Fruit fly (Drosophila melanogaster) whole organism, embryonic: Measurements from ENCODE around the gene Invadolysin.
A peak's percentile ranks its signal among the peaks of the same experiment; 100 is the strongest.

Source experiments
- Asciz ChIP-seq: fragments of 200-800 bp; sonication (Bioruptor generic); optimal IDR thresholded peaks from 2 replicates; lab custom pipeline; 2017; ENCODE audit warnings: missing biosample characterization, mild to moderate bottlenecking, missing genetic modification characterization, missing genetic modification reagents
- CG10147 ChIP-seq: fragments of 200-800 bp; sonication (Bioruptor generic); optimal IDR thresholded peaks from 2 replicates; lab custom pipeline; 2019; ENCODE audit warnings: missing biosample characterization, mild to moderate bottlenecking, missing genetic modification characterization, moderate library complexity
- CG10654 ChIP-seq: fragments of 200-800 bp; sonication (Bioruptor generic); optimal IDR thresholded peaks from 2 replicates; lab custom pipeline; 2016; ENCODE audit warnings: missing biosample characterization, missing genetic modification characterization
- CG12219 ChIP-seq: fragments of 200-800 bp; sonication (Bioruptor generic); optimal IDR thresholded peaks from 3 replicates; lab custom pipeline; 2018; ENCODE audit warnings: missing biosample characterization, mild to moderate bottlenecking, missing genetic modification characterization
- CG12391 ChIP-seq: fragments of 200-800 bp; sonication (Bioruptor generic); optimal IDR thresholded peaks from 3 replicates; lab custom pipeline; 2018; ENCODE audit warnings: missing biosample characterization, mild to moderate bottlenecking, missing genetic modification characterization, moderate library complexity
- CG17359 ChIP-seq: fragments of 200-800 bp; sonication (Bioruptor generic); optimal IDR thresholded peaks from 3 replicates; lab custom pipeline; 2018; ENCODE audit warnings: missing biosample characterization, mild to moderate bottlenecking, missing genetic modification characterization, moderate library complexity
- CG18011 ChIP-seq: fragments of 200-800 bp; sonication (Bioruptor generic); optimal IDR thresholded peaks from 2 replicates; lab custom pipeline; 2017; ENCODE audit warnings: missing biosample characterization, missing genetic modification characterization, mild to moderate bottlenecking, moderate library complexity, missing genotype
- CG18599 ChIP-seq: fragments of 200-800 bp; sonication (Bioruptor generic); optimal IDR thresholded peaks from 3 replicates; lab custom pipeline; 2017; ENCODE audit warnings: missing biosample characterization, missing genetic modification characterization, mild to moderate bottlenecking, moderate library complexity, missing genetic modification reagents
- CG2116 ChIP-seq: fragments of 200-800 bp; sonication (Bioruptor generic); optimal IDR thresholded peaks from 3 replicates; lab custom pipeline; 2018; ENCODE audit warnings: missing biosample characterization, mild to moderate bottlenecking, missing genetic modification characterization
- CG5953 ChIP-seq: fragments of 200-800 bp; sonication (Bioruptor generic); IDR thresholded peaks from 2 replicates; pipeline ENCODE4 v1.3.6; 2022; ENCODE audit warnings: missing biosample characterization, missing genetic modification characterization
- CG6272 ChIP-seq: fragments of 200-800 bp; sonication (Bioruptor generic); IDR thresholded peaks from 2 replicates; pipeline ENCODE4 v1.3.6; 2022; ENCODE audit warnings: missing biosample characterization, missing genetic modification characterization
- CG7271 ChIP-seq: fragments of 200-800 bp; sonication (Bioruptor generic); optimal IDR thresholded peaks from 2 replicates; lab custom pipeline; 2018; ENCODE audit warnings: missing biosample characterization, mild to moderate bottlenecking, missing genetic modification characterization, moderate library complexity
- CG8924 ChIP-seq: fragments of 200-800 bp; optimal IDR thresholded peaks from 3 replicates; lab custom pipeline; 2019; ENCODE audit warnings: missing biosample characterization, mild to moderate bottlenecking, missing genetic modification characterization, moderate library complexity
- Camta ChIP-seq: fragments of 200-800 bp; sonication (Bioruptor generic); optimal IDR thresholded peaks from 2 replicates; lab custom pipeline; 2016; ENCODE audit warnings: missing biosample characterization, missing genetic modification characterization
- Dek ChIP-seq: fragments of 200-800 bp; sonication (Bioruptor generic); optimal IDR thresholded peaks from 3 replicates; lab custom pipeline; 2019; ENCODE audit warnings: missing biosample characterization, mild to moderate bottlenecking, missing genetic modification characterization, moderate library complexity
- H15 ChIP-seq: fragments of 200-800 bp; sonication (Bioruptor generic); IDR thresholded peaks from 3 replicates; pipeline ENCODE4 v1.3.6; 2022; ENCODE audit warnings: missing biosample characterization, missing genetic modification characterization
- H2.0 ChIP-seq: fragments of 200-800 bp; sonication (Bioruptor generic); IDR thresholded peaks from 2 replicates; pipeline ENCODE4 v1.3.6; 2022; ENCODE audit warnings: missing biosample characterization, missing genetic modification characterization
- Hmx ChIP-seq: fragments of 200-800 bp; sonication (Bioruptor generic); optimal IDR thresholded peaks from 2 replicates; lab custom pipeline; 2016; ENCODE audit warnings: missing biosample characterization, missing genetic modification characterization
- Mes4 ChIP-seq: fragments of 200-800 bp; sonication (Bioruptor generic); optimal IDR thresholded peaks from 2 replicates; lab custom pipeline; 2016; ENCODE audit warnings: missing biosample characterization, missing genetic modification characterization
- Myb ChIP-seq: fragments of 200-800 bp; sonication (Bioruptor generic); optimal IDR thresholded peaks from 2 replicates; lab custom pipeline; 2016; ENCODE audit warnings: missing biosample characterization, missing genetic modification characterization
- PHDP ChIP-seq: fragments of 200-800 bp; sonication (Bioruptor generic); optimal IDR thresholded peaks from 3 replicates; lab custom pipeline; 2018; ENCODE audit warnings: missing biosample characterization, mild to moderate bottlenecking, missing genetic modification characterization, moderate library complexity
- Trl ChIP-seq, 3 experiments: fragments of >200 bp in 2 of 3; fragments of 200-800 bp in 1 of 3; sonication (Bioruptor generic) in 1 of 3; optimal IDR thresholded peaks; 2 replicates in 1 of 3; 3 replicates in 2 of 3; lab custom pipeline; 2016 to 2017; ENCODE audit warnings: missing biosample characterization in 1 of 3, missing genetic modification characterization in 1 of 3
- ac ChIP-seq: fragments of 200-800 bp; sonication (Bioruptor generic); optimal IDR thresholded peaks from 3 replicates; lab custom pipeline; 2017; ENCODE audit warnings: missing biosample characterization, mild to moderate bottlenecking, missing genetic modification characterization
- cas ChIP-seq: fragments of 200-800 bp; sonication (Bioruptor generic); IDR thresholded peaks from 2 replicates; pipeline ENCODE4 v1.3.6; 2022; ENCODE audit warnings: missing biosample characterization, missing genetic modification characterization
- cato ChIP-seq: fragments of 200-800 bp; sonication (Bioruptor generic); optimal IDR thresholded peaks from 2 replicates; lab custom pipeline; 2016; ENCODE audit warnings: missing biosample characterization, missing genetic modification characterization, borderline replicate concordance
- caup ChIP-seq: fragments of 200-800 bp; sonication (Bioruptor generic); optimal IDR thresholded peaks from 3 replicates; lab custom pipeline; 2017; ENCODE audit warnings: missing biosample characterization, mild to moderate bottlenecking, missing genetic modification characterization, moderate library complexity; ENCODE audit not compliant: severe bottlenecking
- corto ChIP-seq: fragments of 200-800 bp; sonication (Bioruptor generic); optimal IDR thresholded peaks from 2 replicates; lab custom pipeline; 2016; ENCODE audit warnings: missing biosample characterization, mild to moderate bottlenecking, missing genetic modification characterization, moderate library complexity
- da ChIP-seq: fragments of 200-800 bp; sonication (Bioruptor generic); optimal IDR thresholded peaks from 2 replicates; lab custom pipeline; 2016; ENCODE audit warnings: missing biosample characterization, missing genetic modification characterization
- dmrt99B ChIP-seq: fragments of 200-800 bp; sonication (Bioruptor generic); optimal IDR thresholded peaks from 2 replicates; lab custom pipeline; 2018; ENCODE audit warnings: missing biosample characterization, mild to moderate bottlenecking, missing genetic modification characterization, moderate library complexity
- dpn ChIP-seq, 2 experiments: fragments of 200-800 bp; sonication (Bioruptor generic); optimal IDR thresholded peaks; 3 replicates each; lab custom pipeline; 2016; ENCODE audit warnings: missing biosample characterization in 2 of 2, missing genetic modification characterization in 2 of 2
- gce ChIP-seq: fragments of 200-800 bp; sonication (Bioruptor generic); IDR thresholded peaks from 3 replicates; pipeline ENCODE4 v1.3.6; 2022; ENCODE audit warnings: missing biosample characterization, missing genetic modification characterization
- hkb ChIP-seq, 2 experiments: fragments of 200-800 bp in 1 of 2; fragments of >200 bp in 1 of 2; sonication (Bioruptor generic) in 1 of 2; IDR thresholded peaks in 1 of 2; optimal IDR thresholded peaks in 1 of 2; 2 replicates each; pipeline versions ENCODE4 v1.3.6 to Lab custom; 2017 to 2022; ENCODE audit warnings: missing biosample characterization in 1 of 2, missing genetic modification characterization in 1 of 2
- inv ChIP-seq: fragments of 200-800 bp; sonication (Bioruptor generic); IDR thresholded peaks from 2 replicates; pipeline ENCODE4 v1.3.6; 2022; ENCODE audit warnings: missing biosample characterization, missing genetic modification characterization; ENCODE audit not compliant: partially characterized antibody
- maf-S ChIP-seq: fragments of 200-800 bp; sonication (Bioruptor generic); optimal IDR thresholded peaks from 2 replicates; lab custom pipeline; 2016; ENCODE audit warnings: missing biosample characterization, missing genetic modification characterization
- mam ChIP-seq: fragments of 200-800 bp; sonication (Bioruptor generic); optimal IDR thresholded peaks from 3 replicates; lab custom pipeline; 2016; ENCODE audit warnings: missing biosample characterization, missing genetic modification characterization
- nmo ChIP-seq: fragments of 200-800 bp; sonication (Bioruptor generic); optimal IDR thresholded peaks from 2 replicates; lab custom pipeline; 2018; ENCODE audit warnings: missing biosample characterization, mild to moderate bottlenecking, missing genetic modification characterization, moderate library complexity
- nom ChIP-seq: fragments of 200-800 bp; sonication (Bioruptor generic); optimal IDR thresholded peaks from 2 replicates; lab custom pipeline; 2017; ENCODE audit warnings: missing biosample characterization, missing genetic modification characterization, mild to moderate bottlenecking, moderate library complexity, missing genetic modification reagents
- otp ChIP-seq: fragments of 200-800 bp; sonication (Bioruptor generic); IDR thresholded peaks from 3 replicates; pipeline ENCODE4, ENCODE4 v1.3.6; 2022; ENCODE audit warnings: missing biosample characterization, missing genetic modification characterization
- phol ChIP-seq: fragments of 200-800 bp; sonication (Bioruptor generic); optimal IDR thresholded peaks from 3 replicates; lab custom pipeline; 2018; ENCODE audit warnings: missing biosample characterization, mild to moderate bottlenecking, missing genetic modification characterization, moderate library complexity
- ranshi ChIP-seq: fragments of 200-800 bp; sonication (Bioruptor generic); IDR thresholded peaks from 2 replicates; pipeline ENCODE4 v1.3.6; 2022; ENCODE audit warnings: missing biosample characterization, missing genetic modification characterization
- rib ChIP-seq: fragments of 200-800 bp; sonication (Bioruptor generic); IDR thresholded peaks from 2 replicates; pipeline ENCODE4 v1.3.6; 2022; ENCODE audit warnings: missing biosample characterization, missing genetic modification characterization
- row ChIP-seq: fragments of 200-800 bp; sonication (Bioruptor generic); IDR thresholded peaks from 3 replicates; pipeline ENCODE4 v1.3.6; 2022; ENCODE audit warnings: missing biosample characterization, missing genetic modification characterization
- seq ChIP-seq: fragments of 200-800 bp; sonication (Bioruptor generic); IDR thresholded peaks from 2 replicates; pipeline ENCODE4 v1.3.6; 2022; ENCODE audit warnings: missing biosample characterization, missing genetic modification characterization
- tap ChIP-seq: fragments of 200-800 bp; optimal IDR thresholded peaks from 3 replicates; lab custom pipeline; 2019; ENCODE audit warnings: missing biosample characterization, mild to moderate bottlenecking, missing genetic modification characterization, moderate library complexity
- tgo ChIP-seq: fragments of 200-800 bp; sonication (Bioruptor generic); IDR thresholded peaks from 3 replicates; pipeline ENCODE4 v1.3.6; 2022; ENCODE audit warnings: missing biosample characterization, missing genetic modification characterization
- tll ChIP-seq, 2 experiments: fragments of 200-800 bp in 1 of 2; fragments of >200 bp in 1 of 2; sonication (Bioruptor generic) in 1 of 2; optimal IDR thresholded peaks; 2 replicates each; lab custom pipeline; 2017 to 2019; ENCODE audit warnings: missing biosample characterization in 2 of 2, missing genetic modification characterization in 2 of 2, mild to moderate bottlenecking in 1 of 2, moderate library complexity in 1 of 2
- twi ChIP-seq: fragments of 200-800 bp; optimal IDR thresholded peaks from 2 replicates; lab custom pipeline; 2019; ENCODE audit warnings: missing biosample characterization, mild to moderate bottlenecking, missing genetic modification characterization, moderate library complexity
- vfl ChIP-seq: fragments of 200-800 bp; sonication (Bioruptor generic); optimal IDR thresholded peaks from 2 replicates; lab custom pipeline; 2016; ENCODE audit warnings: missing biosample characterization, missing genetic modification characterization
- yki ChIP-seq: fragments of >200 bp; optimal IDR thresholded peaks from 3 replicates; lab custom pipeline; 2018

Gene Invadolysin

dm6 chr3R:10190084-10190782 is 45.8 kb downstream of the Invadolysin start, which contains the start of gene Syn (continued):
- TF ChIP-seq CG12219 (GFP tag; lab: Kevin White, UChicago) (no peak), hkb (optimal IDR thresholded peaks at IDR 0.05; lab: Kevin White, UChicago) (no peak), hkb (GFP tag; IDR thresholded peaks at IDR 0.05; lab: Robert Waterston, UW) (no peak), yki (no peak), nom (no peak), CG17359 (tag; lab: Kevin White, UChicago) (peak; percentile 24), ranshi (no peak), tgo (GFP tag; lab: Robert Waterston, UW) (no peak), cas (GFP tag; lab: Robert Waterston, UW) (no peak), mam (GFP tag; lab: Kevin White, UChicago) (no peak), H2.0 (GFP tag; lab: Robert Waterston, UW) (no peak), CG5953 (no peak), da (GFP tag; lab: Kevin White, UChicago) (no peak), Dek (tag; lab: Kevin White, UChicago) (peak; percentile 23), CG18599 (GFP tag; lab: Kevin White, UChicago) (peak; percentile 33), CG10147 (GFP tag; lab: Kevin White, UChicago) (peak; percentile 1), ac (no peak), dmrt99B (tag; lab: Kevin White, UChicago) (peak; percentile 24), dpn (GFP tag; optimal IDR thresholded peaks at IDR 0.05; lab: Kevin White, UChicago) (no peak), Hmx (no peak), maf-S (no peak), H15 (GFP tag; lab: Robert Waterston, UW) (no peak), seq (GFP tag; lab: Robert Waterston, UW) (no peak), CG6272 (no peak), Trl (optimal IDR thresholded peaks at IDR 0.05; lab: Kevin White, UChicago) (peak; percentile 44 to 75), Trl (GFP tag; optimal IDR thresholded peaks at IDR 0.05; lab: Kevin White, UChicago) (no peak), Mes4 (no peak), tap (tag; lab: Kevin White, UChicago) (no peak), otp (GFP tag; lab: Robert Waterston, UW) (no peak), inv (no peak), row (peak; percentile 63), CG10654 (GFP tag; lab: Kevin White, UChicago) (no peak), CG18011 (no peak), caup (GFP tag; lab: Kevin White, UChicago) (no peak), rib (GFP tag; lab: Robert Waterston, UW) (no peak), CG12391 (tag; lab: Kevin White, UChicago) (peak; percentile 23), Myb (GFP tag; lab: Kevin White, UChicago) (no peak), PHDP (tag; lab: Kevin White, UChicago) (peak; percentile 15), gce (GFP tag; lab: Robert Waterston, UW) (no peak), Camta (GFP tag; lab: Kevin White, UChicago) (no peak), vfl (GFP tag; lab: Kevin White, UChicago) (no peak), phol (tag; lab: Kevin White, UChicago) (no peak), cato (GFP tag; lab: Kevin White, UChicago) (no peak), Asciz (GFP tag; lab: Kevin White, UChicago) (no peak), nmo (GFP tag; lab: Kevin White, UChicago) (peak; percentile 26), twi (tag; lab: Kevin White, UChicago) (no peak), CG8924 (tag; lab: Kevin White, UChicago) (no peak), corto (GFP tag; lab: Kevin White, UChicago) (no peak), CG7271 (tag; lab: Kevin White, UChicago) (no peak), tll (GFP tag; optimal IDR thresholded peaks at IDR 0.05; lab: Kevin White, UChicago) (no peak), CG2116 (no peak)
